Fruit fly (Drosophila melanogaster) whole organism, adult: ENCODE data around the gene CG8097.
A peak's percentile ranks its signal among the peaks of the same experiment; 100 is the strongest.

Experiments used
- CG11617 ChIP-seq: fragments of 200-800 bp; sonication (Bioruptor generic); optimal IDR thresholded peaks from 2 replicates; lab custom pipeline; 2017; ENCODE audit warnings: mild to moderate bottlenecking, missing biosample characterization, missing genetic modification reagents, missing genetic modification characterization
- CG12768 ChIP-seq: fragments of 200-800 bp; sonication (Bioruptor generic); optimal IDR thresholded peaks from 2 replicates; lab custom pipeline; 2017; ENCODE audit warnings: missing biosample characterization, missing genetic modification characterization, mild to moderate bottlenecking, moderate library complexity, missing genetic modification reagents
- CG14711 ChIP-seq: fragments of 200-800 bp; sonication (Bioruptor generic); optimal IDR thresholded peaks from 2 replicates; lab custom pipeline; 2018; ENCODE audit warnings: missing biosample characterization, mild to moderate bottlenecking, missing genetic modification characterization, moderate library complexity
- CG1620 ChIP-seq: fragments of 200-800 bp; sonication (Bioruptor generic); optimal IDR thresholded peaks from 2 replicates; lab custom pipeline; 2016; ENCODE audit warnings: missing biosample characterization, missing genetic modification characterization
- CG33017 ChIP-seq: fragments of 200-800 bp; sonication (Bioruptor generic); optimal IDR thresholded peaks from 2 replicates; lab custom pipeline; 2018; ENCODE audit warnings: missing biosample characterization, mild to moderate bottlenecking, missing genetic modification characterization, moderate library complexity
- CG5204 ChIP-seq: fragments of 200-800 bp; sonication (Bioruptor generic); optimal IDR thresholded peaks from 2 replicates; lab custom pipeline; 2016; ENCODE audit warnings: missing biosample characterization, missing genetic modification characterization
- CG7045 ChIP-seq: fragments of 200-800 bp; sonication (Bioruptor generic); optimal IDR thresholded peaks from 2 replicates; lab custom pipeline; 2017; ENCODE audit warnings: missing biosample characterization, mild to moderate bottlenecking, missing genetic modification characterization
- CG7101 ChIP-seq: fragments of 200-800 bp; sonication (Bioruptor generic); optimal IDR thresholded peaks from 2 replicates; lab custom pipeline; 2018; ENCODE audit warnings: missing biosample characterization, mild to moderate bottlenecking, missing genetic modification characterization, moderate library complexity
- Clk ChIP-seq: fragments of 200-800 bp; sonication (Bioruptor generic); optimal IDR thresholded peaks from 2 replicates; lab custom pipeline; 2017; ENCODE audit warnings: missing biosample characterization, missing genetic modification characterization
- Crg-1 ChIP-seq: fragments of 200-800 bp; sonication (Bioruptor generic); optimal IDR thresholded peaks from 2 replicates; lab custom pipeline; 2016; ENCODE audit warnings: missing biosample characterization, missing genetic modification characterization
- Hr96 ChIP-seq: fragments of 200-800 bp; sonication (Bioruptor generic); optimal IDR thresholded peaks from 2 replicates; lab custom pipeline; 2016; ENCODE audit warnings: missing biosample characterization, missing genetic modification characterization
- Mnt ChIP-seq: fragments of 200-800 bp; sonication (Bioruptor generic); optimal IDR thresholded peaks from 2 replicates; lab custom pipeline; 2016; ENCODE audit warnings: missing biosample characterization, mild to moderate bottlenecking, missing genetic modification characterization
- bab1 ChIP-seq: fragments of 200-800 bp; sonication (Bioruptor generic); optimal IDR thresholded peaks from 3 replicates; lab custom pipeline; 2019; ENCODE audit warnings: missing biosample characterization, mild to moderate bottlenecking, missing genetic modification characterization, moderate library complexity
- cic ChIP-seq: fragments of 200-800 bp; sonication (Bioruptor generic); optimal IDR thresholded peaks from 2 replicates; lab custom pipeline; 2017; ENCODE audit warnings: missing biosample characterization, mild to moderate bottlenecking, missing genetic modification characterization, moderate library complexity
- cnc ChIP-seq, 2 experiments: fragments of >200 bp; optimal IDR thresholded peaks; 2 replicates each; lab custom pipeline; 2017
- kay ChIP-seq: fragments of 200-800 bp; sonication (Bioruptor generic); peaks from one replicate; lab custom pipeline; 2016; ENCODE audit warnings: missing biosample characterization, missing genetic modification characterization, borderline replicate concordance
- ovo ChIP-seq: fragments of 200-800 bp; sonication (Bioruptor generic); optimal IDR thresholded peaks from 2 replicates; lab custom pipeline; 2016; ENCODE audit warnings: missing biosample characterization, missing genetic modification characterization
- pad ChIP-seq: fragments of 200-800 bp; sonication (Bioruptor generic); optimal IDR thresholded peaks from 3 replicates; lab custom pipeline; 2017; ENCODE audit warnings: missing biosample characterization, missing genetic modification characterization, mild to moderate bottlenecking, moderate library complexity, missing genetic modification reagents
- tj ChIP-seq: fragments of 200-800 bp; sonication (Bioruptor generic); optimal IDR thresholded peaks from 3 replicates; lab custom pipeline; 2017; ENCODE audit warnings: missing biosample characterization, mild to moderate bottlenecking, missing genetic modification characterization, moderate library complexity
- toe ChIP-seq: fragments of 200-800 bp; sonication (Bioruptor generic); optimal IDR thresholded peaks from 2 replicates; lab custom pipeline; 2016; ENCODE audit warnings: missing biosample characterization, missing genetic modification characterization

CG8097 gene

dm6 chrX:15552472-15552888, 30.5 kb upstream of the CG8097 start:
- TF ChIP-seq bab1 (GFP tag; lab: Kevin White, UChicago) (peak; percentile 17), ovo (GFP tag; lab: Kevin White, UChicago) (no peak)

DNA sequence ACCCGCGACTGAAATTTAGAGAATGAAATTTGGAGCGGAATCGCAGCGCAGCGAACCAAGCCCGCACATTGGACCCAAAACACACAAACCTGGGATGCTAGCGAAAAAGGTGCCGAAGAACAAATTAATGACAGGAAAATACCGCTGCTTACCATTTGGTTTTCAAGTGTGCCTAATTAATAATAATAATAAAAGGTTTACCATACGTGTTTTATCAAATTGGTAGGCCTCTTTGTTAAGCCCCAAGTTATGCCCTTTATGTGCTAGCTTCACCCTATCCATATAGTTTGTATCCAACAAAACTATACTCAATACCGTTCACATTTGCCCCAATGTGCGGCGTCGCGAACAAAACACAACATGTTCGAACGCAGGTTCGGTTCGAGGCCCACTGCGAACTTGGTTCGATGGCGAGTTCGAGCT, 28.7 kb upstream of the CG8097 start, which contains the start of gene Ac13E:
Gene Ac13E, minus strand, starts transcription at position 23 of the 423 bp plus-strand sequence.
- TF ChIP-seq Clk (GFP tag; lab: Kevin White, UChicago) (peak; percentile 42), CG5204 (GFP tag; lab: Kevin White, UChicago) (peak; percentile 82), bab1 (GFP tag; lab: Kevin White, UChicago) (peak; percentile 91), CG7101 (tag; lab: Kevin White, UChicago) (peak; percentile 91), cic (GFP tag; lab: Kevin White, UChicago) (peak; percentile 49), cnc (optimal IDR thresholded peaks at IDR 0.05; lab: Kevin White, UChicago) (no peak), tj (GFP tag; lab: Kevin White, UChicago) (peak; percentile 71), ovo (GFP tag; lab: Kevin White, UChicago) (peak; percentile 66), Hr96 (GFP tag; lab: Kevin White, UChicago) (peak; percentile 86), kay (GFP tag; lab: Kevin White, UChicago) (peak; percentile 64), toe (GFP tag; lab: Kevin White, UChicago) (peak; percentile 84), CG7045 (GFP tag; lab: Kevin White, UChicago) (peak; percentile 80), Mnt (peak; percentile 83), CG11617 (GFP tag; lab: Kevin White, UChicago) (peak; percentile 92), CG33017 (tag; lab: Kevin White, UChicago) (peak; percentile 81), CG1620 (GFP tag; lab: Kevin White, UChicago) (peak; percentile 84), CG12768 (GFP tag; lab: Kevin White, UChicago) (peak; percentile 86), CG14711 (tag; lab: Kevin White, UChicago) (peak; percentile 79), Crg-1 (GFP tag; lab: Kevin White, UChicago) (peak; percentile 80), pad (GFP tag; lab: Kevin White, UChicago) (peak; percentile 79)

dm6 chrX:15555945-15556344, 27.0 kb upstream of the CG8097 start, which contains the start of gene CG42300:
TSS of gene CG42300 (minus strand) at chrX:15556045.
- TF ChIP-seq toe (GFP tag; lab: Kevin White, UChicago) = no peak
- TF ChIP-seq CG12768 (GFP tag; lab: Kevin White, UChicago) = no peak

DNA sequence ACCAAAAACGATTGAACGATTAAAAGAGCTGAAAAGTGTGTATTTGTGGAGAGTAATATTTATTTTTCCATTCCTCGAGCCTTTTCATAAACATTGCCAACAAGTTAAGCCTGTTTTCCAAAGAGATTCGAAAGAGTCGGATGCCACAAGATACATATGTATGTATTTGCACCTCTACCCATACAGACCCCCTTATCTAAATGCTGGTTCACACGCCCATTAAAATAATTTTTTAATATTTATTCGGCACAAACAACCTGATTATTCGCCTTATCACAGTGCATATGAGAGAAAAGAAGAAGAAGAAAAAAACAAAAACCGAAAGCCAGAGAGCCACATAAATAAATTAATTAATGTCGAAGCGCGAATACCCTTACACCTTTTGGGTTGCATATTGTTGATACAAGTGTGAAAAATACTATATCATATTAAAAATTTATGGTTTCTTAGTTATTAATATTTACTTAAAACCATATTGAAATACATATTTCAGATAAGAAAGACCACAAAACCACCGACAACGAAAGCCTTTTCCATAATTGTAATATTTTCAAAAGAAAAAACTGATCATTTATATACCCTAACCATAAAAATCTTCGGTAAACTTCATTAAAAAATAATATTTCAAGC, 14.5 kb upstream of the CG8097 start:
- TF ChIP-seq CG7101 (tag; lab: Kevin White, UChicago) = peak; percentile 25
- peak; percentile 18 for TF ChIP-seq bab1 (GFP tag; lab: Kevin White, UChicago)
- no peak for TF ChIP-seq CG5204 (GFP tag; lab: Kevin White, UChicago)

DNA sequence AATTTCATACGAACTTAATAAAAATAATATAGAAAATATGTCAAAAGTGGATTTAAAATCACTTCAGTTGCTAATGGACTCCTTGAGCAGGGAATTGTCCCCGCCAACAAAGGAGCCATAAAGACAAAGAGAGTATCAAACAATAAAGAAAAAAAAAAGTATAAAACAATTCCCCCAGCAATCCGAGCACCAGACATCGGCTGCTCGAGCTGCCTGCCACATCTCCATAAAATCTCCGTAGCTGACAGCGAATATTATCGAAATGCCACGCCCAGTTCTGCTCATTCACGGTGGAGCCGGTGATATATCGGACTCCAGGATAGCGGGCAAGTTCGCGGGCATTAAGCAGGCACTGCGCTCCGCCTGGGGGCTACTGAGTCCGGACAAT, 14.0 kb upstream of the CG8097 start, which contains the start of gene CG7860:
Gene CG7860, plus strand, starts transcription at position 11 of the 388 bp plus-strand sequence.
- TF ChIP-seq pad (GFP tag; lab: Kevin White, UChicago) (no peak), kay (GFP tag; lab: Kevin White, UChicago) (no peak), Hr96 (GFP tag; lab: Kevin White, UChicago) (no peak), Clk (GFP tag; lab: Kevin White, UChicago) (no peak), CG12768 (GFP tag; lab: Kevin White, UChicago) (no peak), Crg-1 (GFP tag; lab: Kevin White, UChicago) (no peak), CG7045 (GFP tag; lab: Kevin White, UChicago) (no peak), CG1620 (GFP tag; lab: Kevin White, UChicago) (no peak), CG7101 (tag; lab: Kevin White, UChicago) (no peak), CG11617 (GFP tag; lab: Kevin White, UChicago) (no peak), toe (GFP tag; lab: Kevin White, UChicago) (no peak), cic (GFP tag; lab: Kevin White, UChicago) (no peak), CG14711 (tag; lab: Kevin White, UChicago) (no peak), tj (GFP tag; lab: Kevin White, UChicago) (no peak), ovo (GFP tag; lab: Kevin White, UChicago) (no peak), cnc (optimal IDR thresholded peaks at IDR 0.05; lab: Kevin White, UChicago) (no peak), Mnt (no peak), CG5204 (GFP tag; lab: Kevin White, UChicago) (no peak), CG33017 (tag; lab: Kevin White, UChicago) (no peak), bab1 (GFP tag; lab: Kevin White, UChicago) (no peak)

DNA sequence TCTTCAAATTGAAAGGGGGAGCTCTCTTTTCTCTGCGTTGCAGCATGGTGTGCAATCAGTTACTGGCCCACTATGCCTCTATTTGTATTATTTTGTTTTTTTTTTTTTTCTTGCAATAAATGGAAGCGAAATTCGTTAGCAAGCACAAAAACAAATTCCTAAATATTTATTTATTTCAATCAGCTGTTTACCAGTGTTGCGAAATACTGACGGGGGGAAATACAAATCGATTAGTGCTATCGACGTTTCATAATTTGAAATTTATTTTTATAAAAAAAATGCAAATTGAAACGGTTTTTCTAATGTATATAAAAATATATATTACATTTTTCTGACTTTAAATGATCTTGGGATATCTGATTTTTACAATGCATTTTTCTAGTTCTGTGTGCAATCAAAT, 11.0 kb upstream of the CG8097 start, which contains the start of gene CG15643:
Gene CG15643, minus strand, starts transcription at position 211 of the 400 bp plus-strand sequence.
- TF ChIP-seq Crg-1 (GFP tag; lab: Kevin White, UChicago) = no peak
- TF ChIP-seq bab1 (GFP tag; lab: Kevin White, UChicago) = peak; percentile 5
